Fruit fly (Drosophila melanogaster): ENCODE results near the gene Rpn3.
A peak's percentile ranks its signal among the peaks of the same experiment; 100 is the strongest.

Rpn3 gene

DNA sequence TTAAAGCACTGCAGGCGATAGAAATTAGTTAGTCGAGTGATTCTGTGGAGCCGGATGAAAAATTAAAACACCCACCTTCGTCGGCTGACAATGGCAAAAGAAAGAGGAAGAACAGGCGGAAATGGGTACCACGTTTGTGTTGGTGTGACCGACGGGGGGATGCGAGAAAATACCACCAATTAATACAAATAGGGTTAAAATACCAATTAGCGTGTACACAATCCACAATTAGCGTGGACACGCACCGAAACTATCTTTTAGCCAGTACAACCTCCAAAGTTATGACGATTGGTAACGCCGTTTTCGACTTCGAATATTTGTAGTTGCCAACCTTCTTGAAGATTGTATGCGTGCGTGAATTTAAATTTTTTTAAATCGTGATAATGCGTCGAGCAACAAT is 42.5 kb upstream of the Rpn3 start, which contains the start of gene RpL30 (continued):
- peak; percentile 89 for TF ChIP-seq kni (GFP tag; optimal IDR thresholded peaks at IDR 0.05)
- peak; percentile 95 for TF ChIP-seq CG10209 (GFP tag; optimal IDR thresholded peaks at IDR 0.05)
- TF ChIP-seq Ets97D (GFP tag; optimal IDR thresholded peaks at IDR 0.05): peak; percentile 100
- no peak for TF ChIP-seq CG1832 (GFP tag; optimal IDR thresholded peaks at IDR 0.05)
- TF ChIP-seq GATAe (GFP tag; conservative IDR thresholded peaks at IDR 0.05): peak; percentile 68; the same call in 1 of the 2 replicates
- peak; percentile 78 for TF ChIP-seq CG17361 (GFP tag; IDR thresholded peaks at IDR 0.05)
- peak; percentile 87 for TF ChIP-seq zen (tag; optimal IDR thresholded peaks at IDR 0.05)
- peak; percentile 84 for TF ChIP-seq ewg (GFP tag; optimal IDR thresholded peaks at IDR 0.05)
- peak; percentile 33 for TF ChIP-seq CG31388 (GFP tag; optimal IDR thresholded peaks at IDR 0.05)
- TF ChIP-seq toy (GFP tag; IDR thresholded peaks at IDR 0.05): peak; percentile 63; the same call in 1 of the 2 replicates
- peak; percentile 96 for TF ChIP-seq CG12659 (GFP tag; optimal IDR thresholded peaks at IDR 0.05)
- peak; percentile 84 for TF ChIP-seq Sin3A (optimal IDR thresholded peaks at IDR 0.05)
- TF ChIP-seq CG7963 (GFP tag; IDR thresholded peaks at IDR 0.05; ENCODE audit: partially characterized antibody): 0 out of 3 replicates have a peak, but pooled peaks have one; percentile 13
- peak; percentile 81 to 82 for TF ChIP-seq bsh (GFP tag; optimal IDR thresholded peaks at IDR 0.05)
- TF ChIP-seq CG15479 (GFP tag; optimal IDR thresholded peaks at IDR 0.05): peak; percentile 23
- peak; percentile 67 for TF ChIP-seq CG33557 (GFP tag; optimal IDR thresholded peaks at IDR 0.05)
- TF ChIP-seq unpg (GFP tag; optimal IDR thresholded peaks at IDR 0.05): peak; percentile 90
- TF ChIP-seq mirr (GFP tag; optimal IDR thresholded peaks at IDR 0.05): peak; percentile 97
- peak; percentile 60 for TF ChIP-seq CG30020 (tag; optimal IDR thresholded peaks at IDR 0.05)
- TF ChIP-seq odd (GFP tag; optimal IDR thresholded peaks at IDR 0.05): peak; percentile 96
- TF ChIP-seq lbe (GFP tag; optimal IDR thresholded peaks at IDR 0.05): peak; percentile 87
- TF ChIP-seq org-1 (GFP tag; optimal IDR thresholded peaks at IDR 0.05): peak; percentile 94
- peak; percentile 97 for TF ChIP-seq sens (GFP tag)
- TF ChIP-seq CG6791 (GFP tag; IDR thresholded peaks at IDR 0.05; ENCODE audit: partially characterized antibody): peak; percentile 64
- TF ChIP-seq tll (GFP tag; optimal IDR thresholded peaks at IDR 0.05): peak in 1 of 2 experiments; percentile 23
- TF ChIP-seq Chrac-16 (GFP tag; optimal IDR thresholded peaks at IDR 0.05): peak; percentile 67
- TF ChIP-seq Optix (GFP tag; IDR thresholded peaks at IDR 0.05): peak; percentile 80
- peak; percentile 99 for TF ChIP-seq Ets65A (GFP tag)
- TF ChIP-seq CG6254 (GFP tag; optimal IDR thresholded peaks at IDR 0.05): peak; percentile 87
- peak; percentile 94 for TF ChIP-seq otp (GFP tag; IDR thresholded peaks at IDR 0.05)
- TF ChIP-seq corto (GFP tag; optimal IDR thresholded peaks at IDR 0.05): no peak
- peak; percentile 98 for TF ChIP-seq CG34376 (GFP tag; optimal IDR thresholded peaks at IDR 0.05)
- peak; percentile 80 for TF ChIP-seq pum (GFP tag; optimal IDR thresholded peaks at IDR 0.05)
- TF ChIP-seq ash1 (GFP tag; optimal IDR thresholded peaks at IDR 0.05): peak; percentile 95
- TF ChIP-seq CG7786 (GFP tag; optimal IDR thresholded peaks at IDR 0.05): peak; percentile 82
- TF ChIP-seq emc (GFP tag; optimal IDR thresholded peaks at IDR 0.05): peak; percentile 91
- peak; percentile 88 for TF ChIP-seq CG17359 (tag; optimal IDR thresholded peaks at IDR 0.05)
- peak; percentile 65 for TF ChIP-seq dati (GFP tag; IDR thresholded peaks at IDR 0.05)
- no peak for TF ChIP-seq Hr78 (GFP tag; optimal IDR thresholded peaks at IDR 0.05)
- peak; percentile 74; the same call in 3 of the 4 replicates for TF ChIP-seq Dll (GFP tag; IDR thresholded peaks at IDR 0.05; ENCODE audit: partially characterized antibody)
- TF ChIP-seq Sry-β (GFP tag; optimal IDR thresholded peaks at IDR 0.05): peak; percentile 61
- 0 out of 2 replicates have a peak, but pooled peaks have one; percentile 33 for TF ChIP-seq Doc2 (GFP tag; IDR thresholded peaks at IDR 0.05)
- peak; percentile 91 for TF ChIP-seq zfh1 (GFP tag; IDR thresholded peaks at IDR 0.05)
- peak; percentile 77 for TF ChIP-seq CG31224 (GFP tag; IDR thresholded peaks at IDR 0.05)
- peak; percentile 92 for TF ChIP-seq PHDP (tag; optimal IDR thresholded peaks at IDR 0.05)
- TF ChIP-seq insv (GFP tag; optimal IDR thresholded peaks at IDR 0.05): peak in 1 of 2 experiments; percentile 84
- peak; percentile 95 for TF ChIP-seq CG12071 (GFP tag; optimal IDR thresholded peaks at IDR 0.05)
- peak; percentile 76 for TF ChIP-seq BEAF-32 (GFP tag; optimal IDR thresholded peaks at IDR 0.05)
- TF ChIP-seq CG2129 (GFP tag; IDR thresholded peaks at IDR 0.05; ENCODE audit: partially characterized antibody): no peak
